Fruit fly (Drosophila melanogaster): ENCODE measurements around the gene CG4592.
A peak's percentile ranks its signal among the peaks of the same experiment; 100 is the strongest.

CG4592 gene

dm6 chr2L:9894871-9895364 lies 26.5 kb upstream of the CG4592 start, which contains the start of gene Bka (continued):
- no peak for TF ChIP-seq Ptx1 (GFP tag; IDR thresholded peaks at IDR 0.05)
- peak; percentile 96; the same call in 3 of the 4 replicates for TF ChIP-seq chinmo (GFP tag; IDR thresholded peaks at IDR 0.05; ENCODE audit: partially characterized antibody)
- peak; percentile 100 for TF ChIP-seq phol (tag; optimal IDR thresholded peaks at IDR 0.05)
- TF ChIP-seq CG9797 (GFP tag; optimal IDR thresholded peaks at IDR 0.05): peak; percentile 57
- no peak for TF ChIP-seq al (GFP tag; IDR thresholded peaks at IDR 0.05)
- TF ChIP-seq Asciz (GFP tag; optimal IDR thresholded peaks at IDR 0.05): peak; percentile 52
- TF ChIP-seq CG11456 (GFP tag; IDR thresholded peaks at IDR 0.05): no peak
- TF ChIP-seq trem (tag; optimal IDR thresholded peaks at IDR 0.05): peak; percentile 92
- TF ChIP-seq Drgx (GFP tag; IDR thresholded peaks at IDR 0.05): no peak
- TF ChIP-seq mld (GFP tag; IDR thresholded peaks at IDR 0.05; ENCODE audit: partially characterized antibody): peak; percentile 94
- TF ChIP-seq gsb (GFP tag; IDR thresholded peaks at IDR 0.05): no peak
- peak; percentile 79 for TF ChIP-seq E2f2 (GFP tag; IDR thresholded peaks at IDR 0.05)
- TF ChIP-seq CG9437 (GFP tag; optimal IDR thresholded peaks at IDR 0.05): peak; percentile 63
- no peak for TF ChIP-seq run (tag; optimal IDR thresholded peaks at IDR 0.05)
- peak; percentile 25 for TF ChIP-seq Dad (GFP tag; optimal IDR thresholded peaks at IDR 0.05)
- TF ChIP-seq CG16813 (GFP tag; IDR thresholded peaks at IDR 0.05; ENCODE audit: partially characterized antibody): peak; percentile 99
- no peak for TF ChIP-seq rib (GFP tag; IDR thresholded peaks at IDR 0.05)
- TF ChIP-seq Optix (GFP tag; IDR thresholded peaks at IDR 0.05): no peak
- peak; percentile 100 for TF ChIP-seq Dll (GFP tag; IDR thresholded peaks at IDR 0.05; ENCODE audit: partially characterized antibody)
- peak; percentile 56 for TF ChIP-seq Hand (GFP tag; optimal IDR thresholded peaks at IDR 0.05)
- TF ChIP-seq dati (GFP tag; IDR thresholded peaks at IDR 0.05): no peak
- peak; percentile 22 for TF ChIP-seq CG10274 (GFP tag; optimal IDR thresholded peaks at IDR 0.05)
- TF ChIP-seq crp (GFP tag; optimal IDR thresholded peaks at IDR 0.05): peak; percentile 63 to 94
- TF ChIP-seq Bgb (GFP tag; IDR thresholded peaks at IDR 0.05; ENCODE audit: partially characterized antibody): peak; percentile 96
- TF ChIP-seq CG7745 (tag; optimal IDR thresholded peaks at IDR 0.05): no peak
- TF ChIP-seq CG14050 (GFP tag; IDR thresholded peaks at IDR 0.05): no peak
- no peak for TF ChIP-seq br (optimal IDR thresholded peaks at IDR 0.05)
- no peak for TF ChIP-seq sens-2 (GFP tag; IDR thresholded peaks at IDR 0.05)
- TF ChIP-seq CG30020 (tag; optimal IDR thresholded peaks at IDR 0.05): peak; percentile 83
- no peak for TF ChIP-seq ara (GFP tag; IDR thresholded peaks at IDR 0.05)
- TF ChIP-seq CG6854 (GFP tag; optimal IDR thresholded peaks at IDR 0.05): no peak
- peak; percentile 95 for TF ChIP-seq Ets97D (GFP tag; optimal IDR thresholded peaks at IDR 0.05)
- TF ChIP-seq CG13123 (GFP tag; optimal IDR thresholded peaks at IDR 0.05): peak; percentile 1
- TF ChIP-seq Deaf1 (tag; optimal IDR thresholded peaks at IDR 0.05): peak; percentile 66
- no peak for TF ChIP-seq ab (GFP tag; optimal IDR thresholded peaks at IDR 0.05)
- no peak for TF ChIP-seq emc (GFP tag; optimal IDR thresholded peaks at IDR 0.05)
- peak; percentile 25 for TF ChIP-seq CG15696 (tag; optimal IDR thresholded peaks at IDR 0.05)
- TF ChIP-seq gce (GFP tag; IDR thresholded peaks at IDR 0.05): no peak
- no peak for TF ChIP-seq Abd-B (GFP tag; optimal IDR thresholded peaks at IDR 0.05)
- peak; percentile 40 for TF ChIP-seq CG4328 (GFP tag; optimal IDR thresholded peaks at IDR 0.05)
- peak; percentile 75 for TF ChIP-seq CG10147 (GFP tag; optimal IDR thresholded peaks at IDR 0.05)
- TF ChIP-seq Med (GFP tag): peak; percentile 93
- no peak for TF ChIP-seq CG2199 (GFP tag; IDR thresholded peaks at IDR 0.05)
- no peak for TF ChIP-seq toy (GFP tag; IDR thresholded peaks at IDR 0.05)
- peak; percentile 64 for TF ChIP-seq HHEX (GFP tag; optimal IDR thresholded peaks at IDR 0.05)
- no peak for TF ChIP-seq CG2120 (GFP tag; optimal IDR thresholded peaks at IDR 0.05)
- TF ChIP-seq Vsx1 (GFP tag; optimal IDR thresholded peaks at IDR 0.05): peak; percentile 72
- peak; percentile 26 for TF ChIP-seq pfk (GFP tag; optimal IDR thresholded peaks at IDR 0.05)
- TF ChIP-seq CG4820 (GFP tag; optimal IDR thresholded peaks at IDR 0.05): no peak
- TF ChIP-seq CG9215 (GFP tag; IDR thresholded peaks at IDR 0.05): no peak
- no peak for TF ChIP-seq CG8944 (GFP tag; optimal IDR thresholded peaks at IDR 0.05)
